Worm (Caenorhabditis elegans): ENCODE results near the gene R05D3.3.
"Not testable (repeated sequence)": the region's sequence is repeated elsewhere in the genome, so short reads cannot be mapped to it uniquely, and the experiment has no call there.

Gene R05D3.3

DNA sequence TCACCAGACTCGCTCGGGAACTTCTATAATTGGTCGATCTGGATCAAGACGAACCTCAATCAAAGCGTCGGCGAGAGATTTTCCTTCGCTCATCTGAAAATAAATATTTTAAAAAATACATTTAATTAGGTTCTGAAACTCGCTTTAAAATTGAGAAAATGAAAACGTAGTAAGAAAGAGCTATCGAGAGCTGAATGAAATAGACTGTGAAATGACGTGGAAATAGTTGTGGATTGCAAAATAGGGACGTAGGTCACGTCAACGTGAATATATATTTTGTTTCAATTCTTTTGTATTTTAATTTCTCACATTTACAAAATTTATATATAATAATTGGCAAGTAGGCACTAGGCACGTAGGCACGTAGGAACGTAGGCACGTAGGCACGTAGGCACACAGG, 29.4 kb upstream of the R05D3.3 start, which contains the start of gene ZC262.4:
Gene ZC262.4 (minus strand): TSS at position 101 of the 400 bp plus-strand sequence.
- TF ChIP-seq ZK546.5 (tag; optimal IDR thresholded peaks at IDR 0.05) (no peak), mdl-1 (tag; optimal IDR thresholded peaks at IDR 0.05) (no peak), ceh-16 (tag; optimal IDR thresholded peaks at IDR 0.05) (no peak), nfya-1 (tag; optimal IDR thresholded peaks at IDR 0.05; ENCODE audit: insufficient read depth) (no peak), ceh-9 (tag; optimal IDR thresholded peaks at IDR 0.05) (no peak)

DNA sequence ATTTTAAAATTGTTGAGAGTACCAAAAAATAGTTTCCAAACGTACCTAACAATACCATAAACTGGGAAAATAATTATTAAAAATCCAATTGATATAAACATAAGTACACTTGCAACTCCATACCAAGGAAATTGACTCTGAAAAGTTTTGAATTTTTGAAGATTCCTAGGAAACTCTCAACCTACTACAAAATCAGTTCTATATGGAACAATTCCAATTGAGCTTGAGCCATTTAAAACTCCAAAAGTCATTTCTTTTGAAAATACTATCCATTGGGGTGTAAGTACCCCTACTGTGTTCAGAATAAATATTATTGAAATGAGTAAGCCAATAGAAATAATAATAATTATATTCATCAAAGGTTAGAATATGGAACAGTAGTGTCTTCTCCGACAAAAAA, 24.4 kb upstream of the R05D3.3 start, which contains the start of gene clc-28:
Gene clc-28 (minus strand): TSS at position 101 of the 400 bp plus-strand sequence.
- TF ChIP-seq daf-12, fkh-2, aly-2 (tag; optimal IDR thresholded peaks at IDR 0.05): not testable (repeated sequence)

DNA sequence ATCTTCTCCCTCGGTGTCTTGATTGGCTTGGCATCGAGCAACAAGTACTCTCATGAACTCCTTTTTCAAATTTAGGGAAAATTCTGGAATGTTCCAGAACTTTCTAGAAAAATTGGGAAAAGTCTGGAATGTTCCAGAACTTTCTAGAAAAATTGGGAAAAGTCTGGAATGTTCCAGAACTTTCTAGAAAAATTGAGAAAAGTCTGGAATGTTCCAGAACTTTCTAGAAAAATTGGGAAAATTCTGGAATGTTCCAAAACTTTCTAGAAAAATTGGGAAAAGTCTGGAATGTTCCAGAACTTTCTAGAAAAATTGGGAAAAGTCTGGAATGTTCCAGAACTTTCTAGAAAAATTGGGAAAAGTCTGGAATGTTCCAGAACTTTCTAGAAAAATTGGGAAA, 19.5 kb upstream of the R05D3.3 start, which contains the start of gene ZC262.7:
Gene ZC262.7 (minus strand): TSS at position 54 of the 400 bp plus-strand sequence.
- not testable (repeated sequence) for TF ChIP-seq egl-5, zag-1, nhr-28 (tag; optimal IDR thresholded peaks at IDR 0.05)

DNA sequence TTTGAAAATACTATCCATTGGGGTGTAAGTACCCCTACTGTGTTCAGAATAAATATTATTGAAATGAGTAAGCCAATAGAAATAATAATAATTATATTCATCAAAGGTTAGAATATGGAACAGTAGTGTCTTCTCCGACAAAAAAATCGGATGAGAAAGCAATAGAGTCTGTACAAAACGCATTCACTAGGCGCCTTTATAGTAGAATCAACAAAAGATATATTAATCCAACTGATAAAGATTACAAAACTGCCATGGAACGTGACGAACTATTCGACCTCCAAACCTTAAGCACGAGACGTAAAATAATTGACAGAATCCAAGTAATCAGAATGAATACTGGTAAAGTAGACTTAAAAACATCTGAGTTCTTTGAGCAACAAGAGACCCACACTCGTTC, 16.0 kb upstream of the R05D3.3 start, which contains the start of gene clc-29:
Gene clc-29 (minus strand): TSS at position 101 of the 400 bp plus-strand sequence.
- not testable (repeated sequence) for TF ChIP-seq fkh-10 (GFP tag; optimal IDR thresholded peaks at IDR 0.05); ceh-9 (tag; optimal IDR thresholded peaks at IDR 0.05); snpc-4 (tag; optimal IDR thresholded peaks at IDR 0.05)

DNA sequence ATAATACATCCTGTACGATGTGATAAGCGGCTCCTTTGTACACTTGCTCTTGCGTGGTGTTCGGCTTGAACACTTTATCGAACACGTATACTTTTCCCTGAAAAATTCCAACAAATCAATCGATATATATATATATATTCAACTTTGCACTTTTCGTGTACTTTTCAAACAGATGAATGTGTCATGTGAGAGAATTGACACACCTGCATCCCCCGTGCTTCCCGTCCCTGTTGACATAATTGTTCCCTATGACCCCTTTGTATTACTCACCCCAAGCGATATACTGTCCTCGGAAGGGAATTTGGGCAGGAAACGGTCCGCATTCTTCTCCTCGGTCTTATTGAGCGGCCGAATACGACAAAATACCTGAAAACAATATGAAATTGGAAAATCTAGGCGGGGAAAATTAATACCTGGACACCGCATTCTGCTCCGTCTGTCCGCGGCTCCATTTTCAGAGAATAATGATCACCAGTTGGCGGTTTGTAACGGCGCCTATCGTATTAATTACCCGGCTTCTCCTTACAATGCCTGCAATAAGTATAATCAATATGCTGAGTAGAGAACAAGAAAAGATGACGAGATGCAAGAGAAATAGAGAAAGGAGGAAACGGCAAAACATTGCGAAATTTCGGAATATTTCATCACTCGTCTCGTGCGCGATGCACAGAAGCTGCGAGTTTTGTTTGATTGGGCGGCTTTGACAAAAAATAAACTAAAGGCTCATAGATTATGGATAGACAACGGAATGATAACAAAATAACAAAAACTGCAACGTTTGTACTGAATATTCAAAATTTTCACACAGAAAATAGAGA, 9.0 kb upstream of the R05D3.3 start, which contains the start of gene unc-116:
Gene unc-116 (minus strand): TSS at position 531 of the 818 bp plus-strand sequence.
- TF ChIP-seq pha-4 (tag; optimal IDR thresholded peaks at IDR 0.05) = peak; percentile 87
- peak; percentile 8 for TF ChIP-seq elt-2 (tag; optimal IDR thresholded peaks at IDR 0.05)
- peak; percentile 36 for TF ChIP-seq lin-15B (tag; optimal IDR thresholded peaks at IDR 0.05)
- TF ChIP-seq nhr-25 (tag; optimal IDR thresholded peaks at IDR 0.05) = peak; percentile 14
- TF ChIP-seq snpc-4 (tag; optimal IDR thresholded peaks at IDR 0.05) = peak; percentile 4
- TF ChIP-seq nhr-23 (tag; optimal IDR thresholded peaks at IDR 0.05) = peak; percentile 62
- peak; percentile 39 for TF ChIP-seq lin-39 (tag; optimal IDR thresholded peaks at IDR 0.05)
- no peak for TF ChIP-seq egl-27 (tag; optimal IDR thresholded peaks at IDR 0.05)
- TF ChIP-seq unc-39 (tag; optimal IDR thresholded peaks at IDR 0.05) = no peak
- TF ChIP-seq mdl-1 (tag; optimal IDR thresholded peaks at IDR 0.05) = peak; percentile 36
- no peak for TF ChIP-seq jun-1 (tag; optimal IDR thresholded peaks at IDR 0.05)
- no peak for TF ChIP-seq nhr-28 (tag; optimal IDR thresholded peaks at IDR 0.05)
- no peak for TF ChIP-seq fkh-2 (tag; optimal IDR thresholded peaks at IDR 0.05)
- TF ChIP-seq skn-1 (tag; optimal IDR thresholded peaks at IDR 0.05) = no peak
- TF ChIP-seq nfya-1 (tag; optimal IDR thresholded peaks at IDR 0.05; ENCODE audit: insufficient read depth) = peak; percentile 88
- peak; percentile 52 for TF ChIP-seq ceh-28 (tag; optimal IDR thresholded peaks at IDR 0.05)
- no peak for TF ChIP-seq nhr-67 (tag; optimal IDR thresholded peaks at IDR 0.05)
- TF ChIP-seq nhr-12 (tag; optimal IDR thresholded peaks at IDR 0.05) = no peak
- peak; percentile 15 for TF ChIP-seq ama-1 (optimal IDR thresholded peaks at IDR 0.05)
- TF ChIP-seq pqm-1 (tag; optimal IDR thresholded peaks at IDR 0.05) = peak; percentile 18

DNA sequence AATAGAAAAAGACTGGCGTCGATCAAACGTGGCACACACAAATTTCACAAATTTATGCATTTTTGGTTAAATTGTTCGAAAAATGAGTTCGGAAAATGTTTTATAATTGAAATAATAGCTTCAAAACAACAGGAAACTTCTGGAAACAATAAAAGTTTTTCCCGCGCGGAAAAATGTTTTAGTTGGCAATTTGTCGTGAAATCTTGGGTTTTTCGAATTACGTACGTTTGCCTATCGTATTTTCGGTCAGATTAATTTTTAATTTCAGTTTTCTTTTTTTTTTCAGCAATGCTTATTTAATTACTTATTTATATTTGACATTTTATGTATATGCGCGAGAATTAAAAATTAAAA, 8.4 kb upstream of the R05D3.3 start:
- TF ChIP-seq fkh-2 (tag; optimal IDR thresholded peaks at IDR 0.05) (no peak), tbx-2 (tag; optimal IDR thresholded peaks at IDR 0.05) (no peak), lsy-12 (tag; optimal IDR thresholded peaks at IDR 0.05) (no peak), nhr-28 (tag; optimal IDR thresholded peaks at IDR 0.05) (no peak), nhr-237 (tag; optimal IDR thresholded peaks at IDR 0.05) (no peak), nhr-11 (tag; optimal IDR thresholded peaks at IDR 0.05) (no peak), elt-3 (tag; optimal IDR thresholded peaks at IDR 0.05) (no peak)
